Worm (Caenorhabditis elegans) whole organism, early embryonic: ENCODE measurements around the gene snr-1.

Experiments used
- B0310.2 ChIP-seq: sonication (generic microtip); optimal IDR thresholded peaks from 2 replicates; lab custom pipeline; 2016; ENCODE audit warnings: mild to moderate bottlenecking, missing genetic modification characterization, missing compliant biosample characterization
- F13C5.2 ChIP-seq: sonication (generic microtip); optimal IDR thresholded peaks from 2 replicates; lab custom pipeline; 2017; ENCODE audit warnings: mild to moderate bottlenecking, missing genetic modification characterization, inconsistent platforms, missing compliant biosample characterization
- aly-1 ChIP-seq: sonication (generic microtip); optimal IDR thresholded peaks from 2 replicates; lab custom pipeline; 2016; ENCODE audit warnings: missing genetic modification characterization, missing compliant biosample characterization
- ama-1 ChIP-seq: fragments of 150-350 bp; optimal IDR thresholded peaks from 2 replicates; lab custom pipeline; 2014
- ceh-13 ChIP-seq: fragments of 200-800 bp; sonication (Bioruptor generic); optimal IDR thresholded peaks from 2 replicates; lab custom pipeline; 2018; ENCODE audit warnings: mild to moderate bottlenecking, missing genetic modification characterization, missing compliant biosample characterization
- ceh-36 ChIP-seq: sonication (generic microtip); optimal IDR thresholded peaks from 2 replicates; lab custom pipeline; 2016; ENCODE audit warnings: missing genetic modification characterization, inconsistent platforms, missing compliant biosample characterization
- ets-7 ChIP-seq: sonication (generic microtip); optimal IDR thresholded peaks from 2 replicates; lab custom pipeline; 2016; ENCODE audit warnings: missing genotype, missing genetic modification characterization, missing compliant biosample characterization
- flt-1 ChIP-seq: fragments of 200-800 bp; sonication (Bioruptor generic); IDR thresholded peaks from 2 replicates; pipeline ENCODE4 v1.3.6; 2022; ENCODE audit warnings: missing genetic modification characterization, missing compliant biosample characterization
- hmbx-1 ChIP-seq: sonication (generic microtip); optimal IDR thresholded peaks from 2 replicates; lab custom pipeline; 2016; ENCODE audit warnings: mild to moderate bottlenecking, missing genetic modification characterization, missing compliant biosample characterization
- hmg-4 ChIP-seq: fragments of 200-800 bp; sonication (Bioruptor generic); optimal IDR thresholded peaks from 2 replicates; lab custom pipeline; 2018; ENCODE audit warnings: mild to moderate bottlenecking, missing genetic modification characterization, missing compliant biosample characterization
- hnd-1 ChIP-seq: sonication (generic microtip); optimal IDR thresholded peaks from 2 replicates; lab custom pipeline; 2016; ENCODE audit warnings: missing genetic modification characterization, missing compliant biosample characterization
- pes-1 ChIP-seq: fragments of 200-800 bp; sonication (Bioruptor generic); IDR thresholded peaks from 2 replicates; pipeline ENCODE4 v1.3.6; 2022; ENCODE audit warnings: missing genetic modification reagents, missing genetic modification characterization, missing compliant biosample characterization
- scrt-1 ChIP-seq: fragments of 200-800 bp; sonication (Bioruptor generic); IDR thresholded peaks from 2 replicates; pipeline ENCODE4 v1.3.6; 2022; ENCODE audit warnings: missing genetic modification characterization, missing compliant biosample characterization
- sea-1 ChIP-seq: fragments of 200-800 bp; sonication (Bioruptor generic); conservative IDR thresholded peaks from 2 replicates; pipeline ENCODE4 v1.3.6; 2022; ENCODE audit warnings: missing genetic modification characterization, missing compliant biosample characterization
- tbx-11 ChIP-seq: fragments of 200-800 bp; sonication (Bioruptor generic); IDR thresholded peaks from 2 replicates; pipeline ENCODE4 v1.3.6; 2022; ENCODE audit warnings: missing genetic modification characterization, missing compliant biosample characterization
- tbx-37 ChIP-seq: fragments of 200-800 bp; sonication (Bioruptor generic); conservative IDR thresholded peaks from 2 replicates; pipeline ENCODE4 v1.3.6; 2022; ENCODE audit warnings: missing genetic modification reagents, missing genetic modification characterization, missing compliant biosample characterization
- tra-4 ChIP-seq: sonication (generic microtip); optimal IDR thresholded peaks from 2 replicates; lab custom pipeline; 2017; ENCODE audit warnings: missing genetic modification characterization, missing compliant biosample characterization

snr-1 gene

DNA sequence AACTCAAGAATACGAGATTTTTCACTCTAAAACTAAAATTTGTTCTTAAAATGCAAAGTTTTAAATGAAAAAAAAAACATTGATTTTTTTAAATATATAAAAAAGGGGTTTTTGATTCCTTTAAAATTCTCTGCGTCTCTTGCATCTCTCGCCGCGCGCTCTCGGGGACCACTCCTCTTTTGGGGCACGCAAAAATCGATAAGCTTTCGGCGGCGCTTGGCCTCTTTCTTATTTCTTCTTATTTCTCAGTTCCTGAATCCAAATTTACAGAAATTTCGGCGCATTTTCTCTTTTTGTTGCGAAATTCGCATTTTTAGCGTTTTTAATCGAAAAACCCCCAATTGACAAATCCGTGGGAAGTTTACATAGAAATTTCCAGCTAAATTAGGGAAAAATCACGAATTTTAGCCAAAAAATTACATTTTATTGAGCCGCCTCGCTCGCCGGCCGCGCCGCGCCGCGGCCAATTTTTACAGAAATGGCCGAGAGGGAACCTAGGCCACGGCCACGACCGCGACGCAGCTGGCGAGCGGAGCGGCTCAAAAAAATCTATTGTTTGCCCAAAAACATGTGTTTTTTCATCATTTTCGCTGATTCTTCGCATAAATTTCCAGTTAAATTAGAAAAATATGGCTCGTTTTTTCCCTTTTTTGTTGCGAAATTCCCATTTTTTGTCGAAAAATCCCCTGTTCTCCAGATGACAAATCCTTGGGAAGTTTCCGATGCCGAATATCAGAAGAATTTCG is 31.3 kb downstream of the snr-1 start, which contains the start of gene itsn-1:
Gene itsn-1, plus strand, starts transcription at position 696 of the 746 bp plus-strand sequence.
- TF ChIP-seq tbx-11 (no peak), ets-7 (tag; lab: Kevin White, UChicago) (no peak), flt-1 (GFP tag; lab: Robert Waterston, UW) (no peak), ceh-13 (no peak), F13C5.2 (tag; lab: Kevin White, UChicago) (no peak), B0310.2 (tag; lab: Kevin White, UChicago) (no peak), scrt-1 (GFP tag; lab: Robert Waterston, UW) (no peak), tbx-37 (GFP tag; lab: Robert Waterston, UW) (no peak), ceh-36 (tag; lab: Kevin White, UChicago) (no peak), pes-1 (GFP tag; lab: Robert Waterston, UW) (no peak), hmbx-1 (no peak), sea-1 (GFP tag; lab: Robert Waterston, UW) (no peak), tra-4 (tag; lab: Kevin White, UChicago) (no peak), hmg-4 (GFP tag; lab: Kevin White, UChicago) (no peak), ama-1 (lab: Kevin White, UChicago) (no peak), aly-1 (no peak), hnd-1 (tag; lab: Kevin White, UChicago) (no peak)

DNA sequence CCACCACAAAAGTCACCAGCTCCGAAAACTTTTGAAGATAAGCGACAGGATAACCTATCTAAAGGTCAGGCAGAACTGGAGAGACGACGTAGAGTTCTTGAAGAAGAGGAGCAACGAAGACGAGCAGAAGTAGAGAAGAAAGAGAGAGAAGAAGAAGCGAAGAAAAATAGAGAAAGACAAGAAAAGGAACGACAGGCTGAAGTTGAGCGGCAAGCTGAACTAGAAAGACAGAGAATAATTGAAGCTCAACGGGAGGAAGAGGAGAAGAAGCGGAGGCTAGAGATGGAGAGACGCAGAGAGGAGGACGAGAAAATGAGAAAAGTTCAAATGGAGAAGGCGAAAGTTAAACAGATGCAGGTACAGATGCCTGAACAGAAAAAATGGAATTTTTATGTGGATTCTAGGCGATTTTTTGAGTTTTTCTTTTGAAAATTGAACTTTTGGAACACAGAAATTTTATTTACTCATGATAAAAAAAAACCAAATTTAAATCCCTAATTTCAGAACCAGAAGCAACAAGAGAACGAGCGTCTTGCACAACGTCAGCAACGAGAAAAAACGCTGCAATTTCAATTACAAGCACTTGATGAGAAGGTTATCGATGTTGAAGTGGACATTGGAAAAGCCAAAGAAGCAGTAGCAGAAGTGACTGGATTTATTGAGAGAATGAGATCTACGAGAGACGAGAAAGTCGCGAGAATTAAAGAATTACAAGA is 33.4 kb downstream of the snr-1 start:
- TF ChIP-seq sea-1 (GFP tag; lab: Robert Waterston, UW) (no peak), tbx-37 (GFP tag; lab: Robert Waterston, UW) (no peak), tra-4 (tag; lab: Kevin White, UChicago) (no peak), hmg-4 (GFP tag; lab: Kevin White, UChicago) (no peak), scrt-1 (GFP tag; lab: Robert Waterston, UW) (no peak), ama-1 (lab: Kevin White, UChicago) (no peak), pes-1 (GFP tag; lab: Robert Waterston, UW) (no peak), ceh-36 (tag; lab: Kevin White, UChicago) (no peak), hmbx-1 (no peak), F13C5.2 (tag; lab: Kevin White, UChicago) (no peak), B0310.2 (tag; lab: Kevin White, UChicago) (no peak), flt-1 (GFP tag; lab: Robert Waterston, UW) (no peak), hnd-1 (tag; lab: Kevin White, UChicago) (no peak), ceh-13 (no peak)

DNA sequence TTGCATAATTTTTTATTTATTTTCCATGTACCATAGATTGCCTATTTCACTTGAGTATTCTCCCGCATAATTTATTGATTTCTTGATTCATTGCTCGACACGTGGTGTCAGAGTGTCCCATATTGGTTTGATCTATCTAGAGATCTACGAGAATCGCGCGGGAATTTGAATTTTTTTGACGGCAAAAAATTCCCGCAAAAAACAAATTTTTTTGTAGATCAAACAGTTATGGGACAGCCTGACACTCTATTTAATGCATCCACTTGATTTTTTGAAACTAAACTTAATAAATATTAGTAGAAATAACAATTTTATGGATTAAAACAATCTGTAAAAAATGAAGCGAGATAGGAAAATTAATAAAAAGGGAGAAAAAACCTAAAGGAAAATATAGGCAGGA is 38.1 kb downstream of the snr-1 start:
- TF ChIP-seq ceh-36 (tag; lab: Kevin White, UChicago) (no peak), scrt-1 (GFP tag; lab: Robert Waterston, UW) (no peak), B0310.2 (tag; lab: Kevin White, UChicago) (no peak), F13C5.2 (tag; lab: Kevin White, UChicago) (no peak), aly-1 (no peak), ama-1 (lab: Kevin White, UChicago) (no peak), tbx-37 (GFP tag; lab: Robert Waterston, UW) (no peak), sea-1 (GFP tag; lab: Robert Waterston, UW) (no peak), tra-4 (tag; lab: Kevin White, UChicago) (no peak), hnd-1 (tag; lab: Kevin White, UChicago) (no peak), flt-1 (GFP tag; lab: Robert Waterston, UW) (no peak), ceh-13 (no peak), ets-7 (tag; lab: Kevin White, UChicago) (no peak), tbx-11 (no peak)

ce11 chrIV:17126512-17126911 is 38.7 kb downstream of the snr-1 start:
- TF ChIP-seq tbx-11 = no peak
- TF ChIP-seq scrt-1 (GFP tag; lab: Robert Waterston, UW) = no peak
- no peak for TF ChIP-seq sea-1 (GFP tag; lab: Robert Waterston, UW)
- TF ChIP-seq ceh-36 (tag; lab: Kevin White, UChicago) = no peak
- no peak for TF ChIP-seq F13C5.2 (tag; lab: Kevin White, UChicago)
- TF ChIP-seq pes-1 (GFP tag; lab: Robert Waterston, UW) = no peak
- no peak; the same call in 1 of the 2 replicates for TF ChIP-seq tbx-37 (GFP tag; lab: Robert Waterston, UW)
- no peak for TF ChIP-seq tra-4 (tag; lab: Kevin White, UChicago)
- no peak for TF ChIP-seq B0310.2 (tag; lab: Kevin White, UChicago)
- TF ChIP-seq hmg-4 (GFP tag; lab: Kevin White, UChicago) = no peak
- TF ChIP-seq ama-1 (lab: Kevin White, UChicago) = no peak
- no peak for TF ChIP-seq hmbx-1
- no peak for TF ChIP-seq aly-1
- TF ChIP-seq hnd-1 (tag; lab: Kevin White, UChicago) = no peak
- TF ChIP-seq ceh-13 = no peak
- TF ChIP-seq ets-7 (tag; lab: Kevin White, UChicago) = no peak
- TF ChIP-seq flt-1 (GFP tag; lab: Robert Waterston, UW) = no peak

DNA sequence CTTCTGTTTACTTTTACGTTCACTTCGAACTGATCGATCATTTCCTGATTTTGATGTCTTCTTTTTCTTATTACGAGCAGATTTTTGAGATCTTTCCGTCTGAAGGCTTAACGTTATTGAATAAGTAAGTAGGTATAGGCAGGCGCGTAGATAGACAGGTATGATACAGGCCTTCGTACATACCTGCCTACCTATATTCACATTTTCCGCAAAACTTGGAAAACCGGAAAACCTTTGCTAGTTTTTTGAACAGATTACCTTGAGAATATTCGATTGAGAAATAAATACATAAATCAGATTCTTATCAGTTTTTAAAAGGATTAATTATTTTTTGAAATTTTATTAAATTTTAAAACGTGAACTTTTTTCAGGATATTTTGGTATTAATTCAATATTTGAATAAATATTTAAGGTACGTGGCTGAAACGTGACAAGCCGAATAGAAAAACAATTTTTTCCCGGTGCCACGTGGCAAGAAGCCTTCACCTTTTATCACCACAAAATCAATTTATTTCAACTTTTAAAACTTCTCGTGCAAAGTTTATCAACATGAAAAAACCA is 43.3 kb downstream of the snr-1 start, which contains the start of the genes Y116A8C.37 and Y116A8C.38:
Gene Y116A8C.37, minus strand, starts transcription at position 101 of the 561 bp plus-strand sequence.
Gene Y116A8C.38, plus strand, starts transcription at position 511 of the 561 bp plus-strand sequence.
- no peak for TF ChIP-seq ama-1 (lab: Kevin White, UChicago)
- no peak for TF ChIP-seq tra-4 (tag; lab: Kevin White, UChicago)
- no peak for TF ChIP-seq pes-1 (GFP tag; lab: Robert Waterston, UW)
- TF ChIP-seq scrt-1 (GFP tag; lab: Robert Waterston, UW) = no peak
